Fruit fly (Drosophila melanogaster) whole organism, embryonic: ENCODE measurements around the gene CG15543.

Experiments used
- Atf-2 ChIP-seq: fragments of 200-800 bp; sonication (Bioruptor generic); optimal IDR thresholded peaks from 2 replicates; lab custom pipeline; 2016; ENCODE audit warnings: missing biosample characterization, missing genetic modification characterization
- Bdp1 ChIP-seq: fragments of 200-800 bp; sonication (Bioruptor generic); optimal IDR thresholded peaks from 3 replicates; lab custom pipeline; 2016; ENCODE audit warnings: missing biosample characterization, missing genetic modification characterization
- CG1024 ChIP-seq: fragments of 200-800 bp; sonication (Bioruptor generic); IDR thresholded peaks from 2 replicates; pipeline ENCODE4 v1.3.6; 2022; ENCODE audit warnings: missing biosample characterization, missing genetic modification characterization
- CG10274 ChIP-seq: fragments of 200-800 bp; sonication (Bioruptor generic); optimal IDR thresholded peaks from 3 replicates; lab custom pipeline; 2017; ENCODE audit warnings: missing biosample characterization, mild to moderate bottlenecking, missing genetic modification characterization
- CG10431 ChIP-seq: fragments of 200-800 bp; sonication (Bioruptor generic); optimal IDR thresholded peaks from 3 replicates; lab custom pipeline; 2018; ENCODE audit warnings: missing biosample characterization, mild to moderate bottlenecking, missing genetic modification characterization
- CG10462 ChIP-seq: fragments of 200-800 bp; sonication (Bioruptor generic); optimal IDR thresholded peaks from 2 replicates; lab custom pipeline; 2016; ENCODE audit warnings: missing biosample characterization, missing genetic modification characterization
- CG10654 ChIP-seq: fragments of 200-800 bp; sonication (Bioruptor generic); optimal IDR thresholded peaks from 2 replicates; lab custom pipeline; 2016; ENCODE audit warnings: missing biosample characterization, missing genetic modification characterization
- CG10979 ChIP-seq: fragments of 200-800 bp; sonication (Bioruptor generic); optimal IDR thresholded peaks from 2 replicates; lab custom pipeline; 2018; ENCODE audit warnings: missing biosample characterization, mild to moderate bottlenecking, missing genetic modification characterization, moderate library complexity
- CG11398 ChIP-seq: fragments of 200-800 bp; sonication (Bioruptor generic); optimal IDR thresholded peaks from 2 replicates; lab custom pipeline; 2016; ENCODE audit warnings: missing biosample characterization, missing genetic modification characterization
- CG12391 ChIP-seq: fragments of 200-800 bp; sonication (Bioruptor generic); optimal IDR thresholded peaks from 3 replicates; lab custom pipeline; 2018; ENCODE audit warnings: missing biosample characterization, mild to moderate bottlenecking, missing genetic modification characterization, moderate library complexity
- CG13894 ChIP-seq: fragments of 200-800 bp; sonication (Bioruptor generic); optimal IDR thresholded peaks from 3 replicates; lab custom pipeline; 2018; ENCODE audit warnings: missing biosample characterization, mild to moderate bottlenecking, missing genetic modification characterization, moderate library complexity
- CG14050 ChIP-seq: fragments of 200-800 bp; sonication (Bioruptor generic); IDR thresholded peaks from 3 replicates; pipeline ENCODE4 v1.3.6; 2022; ENCODE audit warnings: missing biosample characterization, missing genetic modification characterization
- CG15514 ChIP-seq: fragments of 200-800 bp; sonication (Bioruptor generic); optimal IDR thresholded peaks from 3 replicates; lab custom pipeline; 2017; ENCODE audit warnings: missing biosample characterization, missing genetic modification characterization, mild to moderate bottlenecking, moderate library complexity, missing genetic modification reagents
- CG1832 ChIP-seq: fragments of 200-800 bp; sonication (Bioruptor generic); optimal IDR thresholded peaks from 2 replicates; lab custom pipeline; 2017; ENCODE audit warnings: missing biosample characterization, mild to moderate bottlenecking, missing genetic modification characterization, inconsistent platforms
- CG18764 ChIP-seq: fragments of 200-800 bp; sonication (Bioruptor generic); optimal IDR thresholded peaks from 3 replicates; lab custom pipeline; 2016; ENCODE audit warnings: missing biosample characterization, missing genetic modification characterization
- CG2199 ChIP-seq: fragments of 200-800 bp; sonication (Bioruptor generic); IDR thresholded peaks from 3 replicates; pipeline ENCODE4 v1.3.6; 2022; ENCODE audit warnings: missing biosample characterization, missing genetic modification characterization
- CG31224 ChIP-seq: fragments of 200-800 bp; sonication (Bioruptor generic); IDR thresholded peaks from 2 replicates; pipeline ENCODE4 v1.3.6; 2022; ENCODE audit warnings: missing biosample characterization, missing genetic modification characterization
- CG5180 ChIP-seq: fragments of 200-800 bp; sonication (Bioruptor generic); optimal IDR thresholded peaks from 3 replicates; lab custom pipeline; 2017; ENCODE audit warnings: missing biosample characterization, missing genetic modification characterization, mild to moderate bottlenecking, moderate library complexity, missing genetic modification reagents
- CG8281 ChIP-seq: fragments of 200-800 bp; sonication (Bioruptor generic); optimal IDR thresholded peaks from 2 replicates; lab custom pipeline; 2018; ENCODE audit warnings: missing biosample characterization, mild to moderate bottlenecking, missing genetic modification characterization, moderate library complexity
- D ChIP-seq, 2 experiments: fragments of 200-800 bp in 1 of 2; fragments of >200 bp in 1 of 2; sonication (Bioruptor generic) in 1 of 2; optimal IDR thresholded peaks; 2 replicates in 1 of 2; 3 replicates in 1 of 2; lab custom pipeline; 2017; ENCODE audit warnings: mild to moderate bottlenecking in 1 of 2, missing biosample characterization in 1 of 2, missing genetic modification characterization in 1 of 2, missing genetic modification reagents in 1 of 2
- Dbx ChIP-seq: fragments of 200-800 bp; sonication (Bioruptor generic); IDR thresholded peaks from 3 replicates; pipeline ENCODE4 v1.3.6; 2022; ENCODE audit warnings: missing biosample characterization, missing genetic modification characterization
- Deaf1 ChIP-seq: fragments of 200-800 bp; optimal IDR thresholded peaks from 3 replicates; lab custom pipeline; 2019; ENCODE audit warnings: missing biosample characterization, mild to moderate bottlenecking, missing genetic modification characterization, moderate library complexity
- Dref ChIP-seq: fragments of 200-800 bp; sonication (Bioruptor generic); IDR thresholded peaks from 2 replicates; pipeline ENCODE4 v1.3.6; 2022; ENCODE audit warnings: missing biosample characterization, missing genetic modification characterization
- E2f2 ChIP-seq: fragments of 200-800 bp; sonication (Bioruptor generic); IDR thresholded peaks from 2 replicates; pipeline ENCODE4 v1.3.6; 2022; ENCODE audit warnings: missing biosample characterization, missing genetic modification characterization
- GATAe ChIP-seq: fragments of 200-800 bp; sonication (Bioruptor generic); conservative IDR thresholded peaks from 2 replicates; pipeline ENCODE4 v1.3.6; 2022; ENCODE audit warnings: missing biosample characterization, missing genetic modification characterization
- HLH54F ChIP-seq: fragments of 200-800 bp; sonication (Bioruptor generic); optimal IDR thresholded peaks from 3 replicates; lab custom pipeline; 2016; ENCODE audit warnings: missing biosample characterization, missing genetic modification characterization
- Kr ChIP-seq: fragments of 200-800 bp; sonication (Bioruptor generic); optimal IDR thresholded peaks from 2 replicates; lab custom pipeline; 2017; ENCODE audit warnings: missing biosample characterization, mild to moderate bottlenecking, missing genetic modification characterization
- Lim3 ChIP-seq: fragments of 200-800 bp; sonication (Bioruptor generic); IDR thresholded peaks from 2 replicates; pipeline ENCODE4 v1.3.6; 2022; ENCODE audit warnings: missing biosample characterization, missing genetic modification characterization
- Nf-YC ChIP-seq: fragments of 200-800 bp; optimal IDR thresholded peaks from 3 replicates; lab custom pipeline; 2019; ENCODE audit warnings: missing biosample characterization, mild to moderate bottlenecking, missing genetic modification characterization, moderate library complexity
- NfI ChIP-seq: fragments of 200-800 bp; sonication (Bioruptor generic); optimal IDR thresholded peaks from 3 replicates; lab custom pipeline; 2018; ENCODE audit warnings: missing biosample characterization, mild to moderate bottlenecking, missing genetic modification characterization, moderate library complexity
- Xrp1 ChIP-seq: fragments of 200-800 bp; sonication (Bioruptor generic); IDR thresholded peaks from 2 replicates; pipeline ENCODE4 v1.3.6; 2022; ENCODE audit warnings: missing biosample characterization, missing genetic modification characterization
- ash1 ChIP-seq: fragments of 200-800 bp; sonication (Bioruptor generic); optimal IDR thresholded peaks from 2 replicates; lab custom pipeline; 2018; ENCODE audit warnings: missing biosample characterization, mild to moderate bottlenecking, missing genetic modification characterization
- bigmax ChIP-seq: fragments of 200-800 bp; sonication (Bioruptor generic); optimal IDR thresholded peaks from 2 replicates; lab custom pipeline; 2018; ENCODE audit warnings: missing biosample characterization, mild to moderate bottlenecking, missing genetic modification characterization
- cas ChIP-seq: fragments of 200-800 bp; sonication (Bioruptor generic); IDR thresholded peaks from 2 replicates; pipeline ENCODE4 v1.3.6; 2022; ENCODE audit warnings: missing biosample characterization, missing genetic modification characterization
- danr ChIP-seq: fragments of 200-800 bp; sonication (Bioruptor generic); IDR thresholded peaks from 2 replicates; pipeline ENCODE4 v1.3.6; 2022; ENCODE audit warnings: missing biosample characterization, missing genetic modification characterization
- ewg ChIP-seq: fragments of 200-800 bp; sonication (Bioruptor generic); optimal IDR thresholded peaks from 3 replicates; lab custom pipeline; 2017; ENCODE audit warnings: mild to moderate bottlenecking, missing biosample characterization, missing genetic modification reagents, missing genetic modification characterization
- gem ChIP-seq: fragments of 200-800 bp; sonication (Bioruptor generic); optimal IDR thresholded peaks from 2 replicates; lab custom pipeline; 2019; ENCODE audit warnings: missing biosample characterization, mild to moderate bottlenecking, missing genetic modification characterization, moderate library complexity
- gt ChIP-seq: fragments of 200-800 bp; sonication (Bioruptor generic); IDR thresholded peaks from 2 replicates; pipeline ENCODE4 v1.3.6; 2022; ENCODE audit warnings: missing biosample characterization, missing genetic modification characterization
- hkb ChIP-seq, 2 experiments: fragments of 200-800 bp in 1 of 2; fragments of >200 bp in 1 of 2; sonication (Bioruptor generic) in 1 of 2; IDR thresholded peaks in 1 of 2; optimal IDR thresholded peaks in 1 of 2; 2 replicates each; pipeline versions ENCODE4 v1.3.6 to Lab custom; 2017 to 2022; ENCODE audit warnings: missing biosample characterization in 1 of 2, missing genetic modification characterization in 1 of 2
- klu ChIP-seq: fragments of 200-800 bp; sonication (Bioruptor generic); IDR thresholded peaks from 2 replicates; pipeline ENCODE4 v1.3.6; 2022; ENCODE audit warnings: missing biosample characterization, missing genetic modification characterization
- mam ChIP-seq: fragments of 200-800 bp; sonication (Bioruptor generic); optimal IDR thresholded peaks from 3 replicates; lab custom pipeline; 2016; ENCODE audit warnings: missing biosample characterization, missing genetic modification characterization
- mirr ChIP-seq: fragments of 200-800 bp; sonication (Bioruptor generic); optimal IDR thresholded peaks from 3 replicates; lab custom pipeline; 2018; ENCODE audit warnings: missing biosample characterization, mild to moderate bottlenecking, missing genetic modification characterization
- mld ChIP-seq: fragments of 200-800 bp; sonication (Bioruptor generic); IDR thresholded peaks from 3 replicates; pipeline ENCODE4 v1.3.6; 2022; ENCODE audit warnings: missing biosample characterization, missing genetic modification characterization; ENCODE audit not compliant: partially characterized antibody
- nmo ChIP-seq: fragments of 200-800 bp; sonication (Bioruptor generic); optimal IDR thresholded peaks from 2 replicates; lab custom pipeline; 2018; ENCODE audit warnings: missing biosample characterization, mild to moderate bottlenecking, missing genetic modification characterization, moderate library complexity
- prd ChIP-seq, 3 experiments: fragments of >200 bp in 2 of 3; fragments of 200-800 bp in 1 of 3; sonication (Bioruptor generic) in 1 of 3; optimal IDR thresholded peaks in 2 of 3; IDR thresholded peaks in 1 of 3; 2 replicates in 2 of 3; 3 replicates in 1 of 3; pipeline versions ENCODE4 v1.3.6 to Lab custom; 2017 to 2022; ENCODE audit warnings: missing biosample characterization in 1 of 3, missing genetic modification characterization in 1 of 3
- pzg ChIP-seq: fragments of 200-800 bp; sonication (Bioruptor generic); optimal IDR thresholded peaks from 3 replicates; lab custom pipeline; 2018; ENCODE audit warnings: missing biosample characterization, mild to moderate bottlenecking, missing genetic modification characterization, moderate library complexity
- repo ChIP-seq: fragments of 200-800 bp; sonication (Bioruptor generic); optimal IDR thresholded peaks from 2 replicates; lab custom pipeline; 2016; ENCODE audit warnings: missing biosample characterization, missing genetic modification characterization
- row ChIP-seq: fragments of 200-800 bp; sonication (Bioruptor generic); IDR thresholded peaks from 3 replicates; pipeline ENCODE4 v1.3.6; 2022; ENCODE audit warnings: missing biosample characterization, missing genetic modification characterization
- schlank ChIP-seq: fragments of 200-800 bp; sonication (Bioruptor generic); optimal IDR thresholded peaks from 2 replicates; lab custom pipeline; 2018; ENCODE audit warnings: missing biosample characterization, mild to moderate bottlenecking, missing genetic modification characterization
- slou ChIP-seq: fragments of 200-800 bp; sonication (Bioruptor generic); optimal IDR thresholded peaks from 3 replicates; lab custom pipeline; 2016; ENCODE audit warnings: missing biosample characterization, missing genetic modification characterization

The CG15543 gene

dm6 chr3R:30761140-30761539, 18.5 kb downstream of the CG15543 start (continued):
- TF ChIP-seq mld (GFP tag; lab: Robert Waterston, UW) (no peak), gt (GFP tag; lab: Robert Waterston, UW) (no peak), CG1832 (GFP tag; lab: Kevin White, UChicago) (no peak), CG18764 (GFP tag; lab: Kevin White, UChicago) (no peak), pzg (GFP tag; lab: Kevin White, UChicago) (no peak), CG2199 (GFP tag; lab: Robert Waterston, UW) (no peak), D (optimal IDR thresholded peaks at IDR 0.05; lab: Kevin White, UChicago) (no peak), D (GFP tag; optimal IDR thresholded peaks at IDR 0.05; lab: Kevin White, UChicago) (peak; percentile 55), CG14050 (GFP tag; lab: Robert Waterston, UW) (no peak), HLH54F (GFP tag; lab: Kevin White, UChicago) (no peak), NfI (GFP tag; lab: Kevin White, UChicago) (peak; percentile 21), cas (no peak), hkb (optimal IDR thresholded peaks at IDR 0.05; lab: Kevin White, UChicago) (no peak), hkb (GFP tag; IDR thresholded peaks at IDR 0.05; lab: Robert Waterston, UW) (peak; percentile 61; the same call in 1 of the 2 replicates), Dref (no peak), gem (peak; percentile 75), CG8281 (tag; lab: Kevin White, UChicago) (no peak), CG10431 (peak; percentile 42), schlank (tag; lab: Kevin White, UChicago) (no peak), ash1 (GFP tag; lab: Kevin White, UChicago) (no peak), Bdp1 (no peak), bigmax (GFP tag; lab: Kevin White, UChicago) (no peak), klu (GFP tag; lab: Robert Waterston, UW) (no peak), mam (GFP tag; lab: Kevin White, UChicago) (peak; percentile 34), CG1024 (no peak), CG11398 (GFP tag; lab: Kevin White, UChicago) (no peak), danr (GFP tag; lab: Robert Waterston, UW) (no peak), CG13894 (tag; lab: Kevin White, UChicago) (no peak), Kr (GFP tag; lab: Kevin White, UChicago) (peak; percentile 31), Xrp1 (GFP tag; lab: Robert Waterston, UW) (peak; percentile 81), Atf-2 (no peak), ewg (GFP tag; lab: Kevin White, UChicago) (peak; percentile 19), CG10654 (GFP tag; lab: Kevin White, UChicago) (peak; percentile 36), CG31224 (GFP tag; lab: Robert Waterston, UW) (no peak), CG15514 (no peak), prd (optimal IDR thresholded peaks at IDR 0.05; lab: Kevin White, UChicago) (no peak), prd (GFP tag; IDR thresholded peaks at IDR 0.05; lab: Robert Waterston, UW) (peak; percentile 69; the same call in 2 of the 3 replicates), E2f2 (no peak), row (peak; percentile 77), Nf-YC (tag; lab: Kevin White, UChicago) (no peak), mirr (GFP tag; lab: Kevin White, UChicago) (no peak), CG10979 (tag; lab: Kevin White, UChicago) (peak; percentile 80), repo (GFP tag; lab: Kevin White, UChicago) (no peak), Lim3 (GFP tag; lab: Robert Waterston, UW) (no peak), GATAe (GFP tag; lab: Robert Waterston, UW) (no peak), slou (GFP tag; lab: Kevin White, UChicago) (no peak), Dbx (GFP tag; lab: Robert Waterston, UW) (no peak), CG10274 (GFP tag; lab: Kevin White, UChicago) (no peak), Deaf1 (tag; lab: Kevin White, UChicago) (peak; percentile 29), nmo (GFP tag; lab: Kevin White, UChicago) (peak; percentile 63), CG10462 (GFP tag; lab: Kevin White, UChicago) (peak; percentile 35), CG12391 (tag; lab: Kevin White, UChicago) (peak; percentile 64), CG5180 (GFP tag; lab: Kevin White, UChicago) (peak; percentile 23)
